Worm (Caenorhabditis elegans) whole organism, L1 larva: ENCODE measurements around the gene fzr-1.

Experiments used
- blmp-1 ChIP-seq: fragments of 150-350 bp; optimal IDR thresholded peaks from 2 replicates; lab custom pipeline; 2014; ENCODE audit warnings: missing biosample characterization, missing genetic modification characterization
- ceh-82 ChIP-seq, 3 experiments: fragments of 150-350 bp in 1 of 3; sonication (generic microtip) in 2 of 3; optimal IDR thresholded peaks; 2 replicates each; lab custom pipeline; 2014 to 2017; ENCODE audit warnings: missing biosample characterization in 3 of 3, missing genetic modification characterization in 3 of 3
- dpl-1 ChIP-seq, 3 experiments: fragments of 150-350 bp in 2 of 3; sonication (generic microtip) in 1 of 3; optimal IDR thresholded peaks; 2 replicates each; lab custom pipeline; 2014 to 2017; ENCODE audit warnings: missing biosample characterization in 3 of 3, missing genetic modification characterization in 3 of 3, missing genetic modification reagents in 3 of 3
- egl-27 ChIP-seq, 2 experiments: fragments of 150-350 bp in 1 of 2; sonication (generic microtip); optimal IDR thresholded peaks; 3 replicates each; lab custom pipeline; 2017 to 2018; ENCODE audit warnings: missing biosample characterization in 2 of 2, missing genetic modification characterization in 2 of 2, missing genetic modification reagents in 2 of 2
- elt-3 ChIP-seq, 6 experiments: fragments of 150-350 bp in 1 of 6; sonication (generic microtip); optimal IDR thresholded peaks; 2 replicates each; lab custom pipeline; 2017 to 2018; ENCODE audit warnings: missing biosample characterization in 6 of 6, missing genetic modification characterization in 6 of 6, inconsistent platforms in 1 of 6
- fkh-4 ChIP-seq: sonication (generic microtip); optimal IDR thresholded peaks from 2 replicates; lab custom pipeline; 2016; ENCODE audit warnings: missing compliant biosample characterization, missing genetic modification characterization, borderline replicate concordance
- lin-14 ChIP-seq: fragments of 200-800 bp; sonication (Bioruptor generic); optimal IDR thresholded peaks from 2 replicates; lab custom pipeline; 2018; ENCODE audit warnings: mild to moderate bottlenecking, missing genetic modification characterization, moderate library complexity, missing compliant biosample characterization
- mef-2 ChIP-seq: fragments of 150-350 bp; optimal IDR thresholded peaks from 2 replicates; lab custom pipeline; 2014; ENCODE audit warnings: missing biosample characterization, missing genetic modification characterization
- nhr-11 ChIP-seq: fragments of 150-350 bp; optimal IDR thresholded peaks from 2 replicates; lab custom pipeline; 2014; ENCODE audit warnings: missing biosample characterization, missing genetic modification characterization
- nhr-76 ChIP-seq: sonication (generic microtip); optimal IDR thresholded peaks from 2 replicates; lab custom pipeline; 2017; ENCODE audit warnings: missing biosample characterization, missing genetic modification characterization
- nhr-77 ChIP-seq: fragments of 150-350 bp; optimal IDR thresholded peaks from 2 replicates; lab custom pipeline; 2014; ENCODE audit warnings: missing biosample characterization, missing genetic modification characterization
- sox-4 ChIP-seq: sonication (generic microtip); optimal IDR thresholded peaks from 2 replicates; lab custom pipeline; 2016; ENCODE audit warnings: missing genetic modification characterization, missing compliant biosample characterization
- ztf-11 ChIP-seq, 2 experiments: sonication (generic microtip); optimal IDR thresholded peaks; 2 replicates each; lab custom pipeline; 2016 to 2017; ENCODE audit warnings: missing genetic modification characterization in 2 of 2, missing biosample characterization in 1 of 2, missing compliant biosample characterization in 1 of 2

ce11 chrII:9653679-9654078, 9.4 kb upstream of the fzr-1 start, which contains the start of gene ZK1307.2:
- no peak for TF ChIP-seq ztf-11 (tag; optimal IDR thresholded peaks at IDR 0.05; lab: Kevin White, UChicago)
- TF ChIP-seq egl-27 (tag; optimal IDR thresholded peaks at IDR 0.05; lab: Kevin White, UChicago) = no peak
- TF ChIP-seq ceh-82 (tag; optimal IDR thresholded peaks at IDR 0.05; lab: Kevin White, UChicago) = no peak
- no peak for TF ChIP-seq sox-4 (tag; lab: Kevin White, UChicago)
- no peak for TF ChIP-seq blmp-1
- TF ChIP-seq nhr-76 (tag; lab: Kevin White, UChicago) = no peak
- TF ChIP-seq dpl-1 (GFP tag; optimal IDR thresholded peaks at IDR 0.05; lab: Kevin White, UChicago) = no peak
- no peak for TF ChIP-seq nhr-11 (tag; lab: Kevin White, UChicago)
- TF ChIP-seq fkh-4 (tag; lab: Kevin White, UChicago) = no peak
- no peak for TF ChIP-seq elt-3 (tag; optimal IDR thresholded peaks at IDR 0.05; lab: Kevin White, UChicago)
- TF ChIP-seq lin-14 (GFP tag; lab: Kevin White, UChicago) = no peak
- TF ChIP-seq mef-2 (tag; lab: Kevin White, UChicago) = no peak
- TF ChIP-seq nhr-77 (tag; lab: Kevin White, UChicago) = no peak
